Worm (Caenorhabditis elegans) whole organism, mixed stage, embryonic: ENCODE data around the gene Y67D8C.6.

Experiments used
- M03D4.4 ChIP-seq: sonication (generic microtip); optimal IDR thresholded peaks from 2 replicates; lab custom pipeline; 2017; ENCODE audit warnings: mild to moderate bottlenecking, missing genetic modification characterization, missing compliant biosample characterization
- blmp-1 ChIP-seq: fragments of 150-350 bp; optimal IDR thresholded peaks from 2 replicates; lab custom pipeline; 2014; ENCODE audit warnings: missing biosample characterization, missing genetic modification characterization
- ceh-39 ChIP-seq: fragments of 150-350 bp; optimal IDR thresholded peaks from 2 replicates; lab custom pipeline; 2014; ENCODE audit warnings: missing biosample characterization, missing genetic modification characterization
- ceh-43 ChIP-seq: fragments of 200-800 bp; sonication (Bioruptor generic); optimal IDR thresholded peaks from 2 replicates; lab custom pipeline; 2018; ENCODE audit warnings: mild to moderate bottlenecking, missing genetic modification characterization, moderate library complexity, missing compliant biosample characterization
- ceh-83 ChIP-seq: fragments of 200-800 bp; sonication (Bioruptor generic); optimal IDR thresholded peaks from 2 replicates; lab custom pipeline; 2018; ENCODE audit warnings: mild to moderate bottlenecking, missing genetic modification characterization, missing compliant biosample characterization
- ces-1 ChIP-seq: fragments of 150-350 bp; optimal IDR thresholded peaks from 2 replicates; lab custom pipeline; 2014; ENCODE audit warnings: missing biosample characterization, missing genetic modification reagents, missing genetic modification characterization
- cnd-1 ChIP-seq: fragments of 200-800 bp; sonication (Bioruptor generic); optimal IDR thresholded peaks from 2 replicates; lab custom pipeline; 2018; ENCODE audit warnings: mild to moderate bottlenecking, missing genetic modification characterization, missing compliant biosample characterization
- drap-1 ChIP-seq: fragments of 200-800 bp; sonication (Bioruptor generic); optimal IDR thresholded peaks from 3 replicates; lab custom pipeline; 2018; ENCODE audit warnings: mild to moderate bottlenecking, missing genetic modification characterization, missing compliant biosample characterization
- elt-1 ChIP-seq: sonication (generic microtip); optimal IDR thresholded peaks from 2 replicates; lab custom pipeline; 2017; ENCODE audit warnings: missing genetic modification characterization, mild to moderate bottlenecking, missing compliant biosample characterization, antibody characterized with exemption, moderate library complexity, borderline replicate concordance; ENCODE audit not compliant: insufficient read depth
- elt-3 ChIP-seq: fragments of 150-350 bp; optimal IDR thresholded peaks from 2 replicates; lab custom pipeline; 2014; ENCODE audit warnings: missing biosample characterization, missing genetic modification characterization
- flh-1 ChIP-seq: fragments of 200-800 bp; sonication (Bioruptor generic); optimal IDR thresholded peaks from 2 replicates; lab custom pipeline; 2018; ENCODE audit warnings: mild to moderate bottlenecking, missing genetic modification characterization, moderate library complexity, missing compliant biosample characterization
- ham-2 ChIP-seq: fragments of 200-800 bp; sonication (Bioruptor generic); optimal IDR thresholded peaks from 2 replicates; lab custom pipeline; 2018; ENCODE audit warnings: mild to moderate bottlenecking, missing genetic modification characterization, missing compliant biosample characterization
- hlh-1 ChIP-seq: fragments of 150-350 bp; optimal IDR thresholded peaks from 2 replicates; lab custom pipeline; 2014; ENCODE audit warnings: missing biosample characterization, missing genetic modification reagents, missing genetic modification characterization
- lin-32 ChIP-seq: fragments of 200-800 bp; sonication (Bioruptor generic); optimal IDR thresholded peaks from 2 replicates; lab custom pipeline; 2018; ENCODE audit warnings: mild to moderate bottlenecking, missing genetic modification characterization, missing compliant biosample characterization
- lsy-2 ChIP-seq: fragments of 150-350 bp; optimal IDR thresholded peaks from 2 replicates; lab custom pipeline; 2014; ENCODE audit warnings: missing biosample characterization, missing genetic modification characterization
- mab-5 ChIP-seq: fragments of 150-350 bp; optimal IDR thresholded peaks from 2 replicates; lab custom pipeline; 2014; ENCODE audit warnings: missing biosample characterization, missing genetic modification characterization
- mep-1 ChIP-seq: fragments of 150-350 bp; optimal IDR thresholded peaks from 2 replicates; lab custom pipeline; 2017; ENCODE audit warnings: missing biosample characterization, missing genetic modification reagents, missing genetic modification characterization, inconsistent platforms
- mls-2 ChIP-seq: sonication (generic microtip); optimal IDR thresholded peaks from 2 replicates; lab custom pipeline; 2016; ENCODE audit warnings: mild to moderate bottlenecking, missing genetic modification characterization, moderate library complexity, missing compliant biosample characterization
- nhr-12 ChIP-seq: fragments of 150-350 bp; optimal IDR thresholded peaks from 2 replicates; lab custom pipeline; 2014; ENCODE audit warnings: missing biosample characterization, missing genetic modification characterization
- nhr-2 ChIP-seq: fragments of 150-350 bp; optimal IDR thresholded peaks from 2 replicates; lab custom pipeline; 2014; ENCODE audit warnings: missing biosample characterization, missing genetic modification characterization
- nhr-237 ChIP-seq: fragments of 150-350 bp; optimal IDR thresholded peaks from 2 replicates; lab custom pipeline; 2014; ENCODE audit warnings: missing biosample characterization, missing genetic modification characterization
- nhr-28 ChIP-seq: fragments of 150-350 bp; optimal IDR thresholded peaks from 2 replicates; lab custom pipeline; 2014; ENCODE audit warnings: missing biosample characterization, missing genetic modification characterization
- nhr-76 ChIP-seq: sonication (generic microtip); optimal IDR thresholded peaks from 2 replicates; lab custom pipeline; 2017; ENCODE audit warnings: missing biosample characterization, missing genetic modification characterization
- pha-4 ChIP-seq: fragments of 150-350 bp; optimal IDR thresholded peaks from 2 replicates; lab custom pipeline; 2018; ENCODE audit warnings: missing biosample characterization, missing genetic modification reagents, missing genetic modification characterization
- sem-2 ChIP-seq: fragments of 200-800 bp; sonication (Bioruptor generic); optimal IDR thresholded peaks from 2 replicates; lab custom pipeline; 2018; ENCODE audit warnings: mild to moderate bottlenecking, missing genetic modification characterization, missing compliant biosample characterization
- snpc-4 ChIP-seq: fragments of 150-350 bp; optimal IDR thresholded peaks from 2 replicates; lab custom pipeline; 2014; ENCODE audit warnings: missing biosample characterization, missing genetic modification characterization
- sptf-1 ChIP-seq: sonication (generic microtip); optimal IDR thresholded peaks from 2 replicates; lab custom pipeline; 2017; ENCODE audit warnings: mild to moderate bottlenecking, missing genetic modification characterization, moderate library complexity, missing compliant biosample characterization
- tbx-8 ChIP-seq: fragments of 200-800 bp; sonication (Bioruptor generic); optimal IDR thresholded peaks from 2 replicates; lab custom pipeline; 2018; ENCODE audit warnings: mild to moderate bottlenecking, missing genetic modification characterization, moderate library complexity, missing compliant biosample characterization
- unc-120 ChIP-seq: sonication (generic microtip); optimal IDR thresholded peaks from 2 replicates; lab custom pipeline; 2017; ENCODE audit warnings: missing genetic modification characterization, missing compliant biosample characterization; ENCODE audit not compliant: poor library complexity, severe bottlenecking
- unc-39 ChIP-seq: fragments of 150-350 bp; optimal IDR thresholded peaks from 2 replicates; lab custom pipeline; 2014; ENCODE audit warnings: missing biosample characterization, missing genetic modification characterization
- unc-62 ChIP-seq: fragments of 150-350 bp; optimal IDR thresholded peaks from 2 replicates; lab custom pipeline; 2014; ENCODE audit warnings: missing biosample characterization, missing genetic modification reagents, missing genetic modification characterization

Gene Y67D8C.6

DNA sequence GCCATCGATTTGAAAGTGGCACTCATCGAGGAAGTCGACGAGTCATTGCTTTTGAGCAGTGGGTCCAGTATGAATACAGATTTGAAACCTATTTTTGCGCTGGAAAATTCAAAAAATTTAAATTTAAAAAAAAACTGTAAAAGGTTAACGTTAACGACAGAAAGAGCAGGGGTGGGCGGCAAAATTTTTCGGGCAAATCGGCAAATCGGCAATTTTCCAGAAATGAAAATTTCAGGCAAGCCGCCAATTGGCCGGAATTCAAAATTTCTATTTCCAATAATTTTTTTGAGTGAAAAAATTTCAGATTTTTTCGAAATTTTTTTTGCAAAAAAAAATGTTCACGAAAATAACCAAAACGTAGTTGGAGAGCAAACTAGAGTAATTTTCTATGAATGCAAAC is 23.6 kb upstream of the Y67D8C.6 start, which contains the start of gene Y67D8C.9:
Gene Y67D8C.9, minus strand, starts transcription at position 101 of the 400 bp plus-strand sequence.
- TF ChIP-seq M03D4.4 (tag; lab: Kevin White, UChicago) (no peak), blmp-1 (tag; lab: Kevin White, UChicago) (no peak), hlh-1 (no peak), sem-2 (GFP tag; lab: Kevin White, UChicago) (no peak), mab-5 (no peak), nhr-28 (tag; lab: Kevin White, UChicago) (no peak), nhr-76 (tag; lab: Kevin White, UChicago) (no peak), sptf-1 (no peak), elt-3 (tag; lab: Kevin White, UChicago) (no peak), unc-39 (tag; lab: Kevin White, UChicago) (no peak), tbx-8 (no peak), ceh-43 (no peak), nhr-237 (tag; lab: Kevin White, UChicago) (no peak), flh-1 (GFP tag; lab: Kevin White, UChicago) (no peak), mls-2 (tag; lab: Kevin White, UChicago) (no peak), unc-62 (no peak), cnd-1 (tag; lab: Kevin White, UChicago) (no peak), lsy-2 (tag; lab: Kevin White, UChicago) (no peak), ces-1 (GFP tag; lab: Kevin White, UChicago) (no peak), pha-4 (tag; lab: Kevin White, UChicago) (no peak)

DNA sequence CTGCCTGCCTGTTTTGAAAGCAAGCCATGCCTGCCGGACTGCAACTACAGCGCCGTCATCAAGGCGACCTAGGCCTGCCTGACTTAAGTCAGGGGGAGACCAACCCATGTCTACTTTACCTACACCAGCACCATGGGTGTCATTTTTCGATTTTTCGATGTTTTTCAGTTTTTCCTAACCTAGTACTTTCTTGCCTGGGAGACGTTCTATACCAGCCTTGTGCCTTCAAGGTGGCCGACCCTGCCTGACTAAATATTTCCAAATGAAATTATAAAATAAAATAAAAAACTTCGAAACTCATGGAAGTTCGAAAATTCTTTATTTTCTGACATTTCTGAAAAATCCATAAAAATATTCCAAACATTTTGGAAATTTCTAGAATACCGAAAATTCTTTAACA is 13.6 kb upstream of the Y67D8C.6 start:
- TF ChIP-seq ceh-83: no peak
- no peak for TF ChIP-seq blmp-1 (tag; lab: Kevin White, UChicago)
- no peak for TF ChIP-seq ceh-43
- TF ChIP-seq nhr-12 (tag; lab: Kevin White, UChicago): no peak
- no peak for TF ChIP-seq nhr-76 (tag; lab: Kevin White, UChicago)
- no peak for TF ChIP-seq snpc-4 (tag; lab: Kevin White, UChicago)
- TF ChIP-seq, all 35 proteins: peak for 0

ce11 chrIV:3076207-3076606 is 13.0 kb upstream of the Y67D8C.6 start, which contains the start of gene Y67D8C.22:
TSS of gene Y67D8C.22 (minus strand) at chrIV:3076307.
- TF ChIP-seq lin-32 (GFP tag; lab: Kevin White, UChicago) (no peak), flh-1 (GFP tag; lab: Kevin White, UChicago) (no peak), ceh-83 (no peak), ham-2 (GFP tag; lab: Kevin White, UChicago) (no peak), elt-1 (no peak), mep-1 (tag; lab: Kevin White, UChicago) (no peak), unc-62 (no peak), blmp-1 (tag; lab: Kevin White, UChicago) (no peak), drap-1 (GFP tag; lab: Kevin White, UChicago) (no peak), nhr-12 (tag; lab: Kevin White, UChicago) (no peak), M03D4.4 (tag; lab: Kevin White, UChicago) (no peak)

DNA sequence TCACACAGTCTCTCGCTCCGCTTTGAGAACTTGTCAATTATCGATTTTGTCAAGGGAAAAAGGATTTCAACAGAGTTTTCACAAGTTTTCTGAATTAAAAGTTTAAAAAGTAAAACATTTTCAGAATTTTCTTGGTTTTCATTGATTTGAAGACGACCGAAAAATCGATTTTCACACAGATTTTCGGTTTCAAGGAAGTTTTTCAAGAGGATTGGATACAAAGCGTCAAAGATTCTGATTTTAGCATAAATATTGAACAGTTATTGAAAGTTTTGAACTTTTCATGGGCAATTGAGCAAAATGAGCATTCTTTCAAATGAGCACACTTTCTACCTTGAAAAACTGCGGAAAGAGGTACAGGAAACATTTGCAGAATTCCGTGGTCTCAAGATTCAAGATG is 8.8 kb upstream of the Y67D8C.6 start, which contains the start of gene Y67D8C.2:
Gene Y67D8C.2, plus strand, starts transcription at position 301 of the 400 bp plus-strand sequence.
- TF ChIP-seq nhr-12 (tag; lab: Kevin White, UChicago) (no peak), mls-2 (tag; lab: Kevin White, UChicago) (no peak), ham-2 (GFP tag; lab: Kevin White, UChicago) (no peak), M03D4.4 (tag; lab: Kevin White, UChicago) (no peak), flh-1 (GFP tag; lab: Kevin White, UChicago) (no peak), ceh-39 (tag; lab: Kevin White, UChicago) (no peak), lsy-2 (tag; lab: Kevin White, UChicago) (no peak), sptf-1 (no peak), mep-1 (tag; lab: Kevin White, UChicago) (no peak), elt-1 (no peak), nhr-28 (tag; lab: Kevin White, UChicago) (no peak), unc-120 (tag; lab: Kevin White, UChicago) (no peak), nhr-2 (tag; lab: Kevin White, UChicago) (no peak)
- TF ChIP-seq, all 35 proteins: peak for 0
